Fruit fly (Drosophila melanogaster): ENCODE results near the gene Sgs4.
A peak's percentile ranks its signal among the peaks of the same experiment; 100 is the strongest.

Sgs4 gene

dm6 chrX:3294816-3295466, 45.1 kb downstream of the Sgs4 start (continued):
- TF ChIP-seq Nf-YB (GFP tag; optimal IDR thresholded peaks at IDR 0.05) (peak; percentile 79), CG18476 (GFP tag; optimal IDR thresholded peaks at IDR 0.05) (peak; percentile 94), maf-S (GFP tag; optimal IDR thresholded peaks at IDR 0.05) (peak; percentile 98), CG8765 (GFP tag; IDR thresholded peaks at IDR 0.05) (peak; percentile 86), cwo (GFP tag; optimal IDR thresholded peaks at IDR 0.05) (peak; percentile 96), CG11398 (GFP tag; optimal IDR thresholded peaks at IDR 0.05) (peak; percentile 97), ara (GFP tag; IDR thresholded peaks at IDR 0.05) (peak; percentile 95), prd (optimal IDR thresholded peaks at IDR 0.05) (no peak), prd (GFP tag; IDR thresholded peaks at IDR 0.05) (peak; percentile 98), Sox100B (GFP tag; optimal IDR thresholded peaks at IDR 0.05) (peak; percentile 92), CG31365 (tag; optimal IDR thresholded peaks at IDR 0.05) (peak; percentile 89), Atf3 (GFP tag; optimal IDR thresholded peaks at IDR 0.05) (peak; percentile 97), B-H1 (GFP tag; IDR thresholded peaks at IDR 0.05) (peak; percentile 96), tap (tag; optimal IDR thresholded peaks at IDR 0.05) (peak; percentile 93), kni (GFP tag; optimal IDR thresholded peaks at IDR 0.05) (no peak), usp (GFP tag; optimal IDR thresholded peaks at IDR 0.05) (no peak), CG14050 (GFP tag; IDR thresholded peaks at IDR 0.05) (peak; percentile 93), CG9797 (GFP tag; optimal IDR thresholded peaks at IDR 0.05) (peak; percentile 20), CG3995 (GFP tag; optimal IDR thresholded peaks at IDR 0.05) (peak; percentile 78), eyg (GFP tag; optimal IDR thresholded peaks at IDR 0.05) (peak; percentile 96), Lhr (GFP tag; optimal IDR thresholded peaks at IDR 0.05) (peak; percentile 83), CG11456 (GFP tag; IDR thresholded peaks at IDR 0.05) (peak; percentile 98), ci (GFP tag; IDR thresholded peaks at IDR 0.05) (peak; percentile 98), Optix (GFP tag; IDR thresholded peaks at IDR 0.05) (peak; percentile 98), CG9437 (GFP tag; optimal IDR thresholded peaks at IDR 0.05) (peak; percentile 88), CG13296 (GFP tag; optimal IDR thresholded peaks at IDR 0.05) (peak; percentile 94), CG3726 (GFP tag; IDR thresholded peaks at IDR 0.05) (peak; percentile 93), insv (GFP tag; optimal IDR thresholded peaks at IDR 0.05) (peak; percentile 1 to 30), gsb-n (tag; optimal IDR thresholded peaks at IDR 0.05) (peak; percentile 91), repo (GFP tag; optimal IDR thresholded peaks at IDR 0.05) (peak; percentile 97), CG13123 (GFP tag; optimal IDR thresholded peaks at IDR 0.05) (peak; percentile 95), ftz-f1 (GFP tag; optimal IDR thresholded peaks at IDR 0.05) (peak; percentile 77), CG8478 (optimal IDR thresholded peaks at IDR 0.05) (no peak), slp2 (GFP tag; optimal IDR thresholded peaks at IDR 0.05) (peak; percentile 98), CG5180 (GFP tag; optimal IDR thresholded peaks at IDR 0.05) (peak; percentile 85), esg (GFP tag; conservative IDR thresholded peaks at IDR 0.05) (peak; percentile 96), chm (GFP tag; IDR thresholded peaks at IDR 0.05) (peak; percentile 95; the same call in 1 of the 2 replicates), ash1 (GFP tag; optimal IDR thresholded peaks at IDR 0.05) (peak; percentile 84), Hr51 (GFP tag; optimal IDR thresholded peaks at IDR 0.05) (peak; percentile 96 to 97), CG8359 (GFP tag; optimal IDR thresholded peaks at IDR 0.05; ENCODE audit: borderline replicate concordance) (peak; percentile 87), stwl (tag; optimal IDR thresholded peaks at IDR 0.05) (peak; percentile 21), CG14441 (GFP tag; IDR thresholded peaks at IDR 0.05) (peak; percentile 97), CG7745 (tag; optimal IDR thresholded peaks at IDR 0.05) (no peak), CG17612 (GFP tag; IDR thresholded peaks at IDR 0.05) (peak; percentile 92), CG32767 (GFP tag; IDR thresholded peaks at IDR 0.05) (peak; percentile 95), CG32532 (GFP tag; IDR thresholded peaks at IDR 0.05) (peak; percentile 98), Antp (GFP tag; optimal IDR thresholded peaks at IDR 0.05) (peak; percentile 99), pho (GFP tag; optimal IDR thresholded peaks at IDR 0.05) (peak; percentile 98), Sry-β (GFP tag; optimal IDR thresholded peaks at IDR 0.05) (peak; percentile 47), CG31224 (GFP tag; IDR thresholded peaks at IDR 0.05) (peak; percentile 95), MTF-1 (GFP tag; optimal IDR thresholded peaks at IDR 0.05; ENCODE audit: borderline replicate concordance) (peak; percentile 92)

Data from whole organism, embryonic.